Worm (Caenorhabditis elegans) whole organism, early embryonic: ENCODE measurements around the gene srj-13.
"Not testable (repeated sequence)": the region's sequence is repeated elsewhere in the genome, so short reads cannot be mapped to it uniquely, and the experiment has no call there.

ENCODE experiments used
- B0310.2 ChIP-seq: sonication (generic microtip); optimal IDR thresholded peaks from 2 replicates; lab custom pipeline; 2016; ENCODE audit warnings: mild to moderate bottlenecking, missing genetic modification characterization, missing compliant biosample characterization
- F13C5.2 ChIP-seq: sonication (generic microtip); optimal IDR thresholded peaks from 2 replicates; lab custom pipeline; 2017; ENCODE audit warnings: mild to moderate bottlenecking, missing genetic modification characterization, inconsistent platforms, missing compliant biosample characterization
- aly-1 ChIP-seq: sonication (generic microtip); optimal IDR thresholded peaks from 2 replicates; lab custom pipeline; 2016; ENCODE audit warnings: missing genetic modification characterization, missing compliant biosample characterization
- ama-1 ChIP-seq: fragments of 150-350 bp; optimal IDR thresholded peaks from 2 replicates; lab custom pipeline; 2014
- ceh-13 ChIP-seq: fragments of 200-800 bp; sonication (Bioruptor generic); optimal IDR thresholded peaks from 2 replicates; lab custom pipeline; 2018; ENCODE audit warnings: mild to moderate bottlenecking, missing genetic modification characterization, missing compliant biosample characterization
- ceh-36 ChIP-seq: sonication (generic microtip); optimal IDR thresholded peaks from 2 replicates; lab custom pipeline; 2016; ENCODE audit warnings: missing genetic modification characterization, inconsistent platforms, missing compliant biosample characterization
- ets-7 ChIP-seq: sonication (generic microtip); optimal IDR thresholded peaks from 2 replicates; lab custom pipeline; 2016; ENCODE audit warnings: missing genotype, missing genetic modification characterization, missing compliant biosample characterization
- flt-1 ChIP-seq: fragments of 200-800 bp; sonication (Bioruptor generic); IDR thresholded peaks from 2 replicates; pipeline ENCODE4 v1.3.6; 2022; ENCODE audit warnings: missing genetic modification characterization, missing compliant biosample characterization
- hmbx-1 ChIP-seq: sonication (generic microtip); optimal IDR thresholded peaks from 2 replicates; lab custom pipeline; 2016; ENCODE audit warnings: mild to moderate bottlenecking, missing genetic modification characterization, missing compliant biosample characterization
- hmg-4 ChIP-seq: fragments of 200-800 bp; sonication (Bioruptor generic); optimal IDR thresholded peaks from 2 replicates; lab custom pipeline; 2018; ENCODE audit warnings: mild to moderate bottlenecking, missing genetic modification characterization, missing compliant biosample characterization
- pes-1 ChIP-seq: fragments of 200-800 bp; sonication (Bioruptor generic); IDR thresholded peaks from 2 replicates; pipeline ENCODE4 v1.3.6; 2022; ENCODE audit warnings: missing genetic modification reagents, missing genetic modification characterization, missing compliant biosample characterization
- scrt-1 ChIP-seq: fragments of 200-800 bp; sonication (Bioruptor generic); IDR thresholded peaks from 2 replicates; pipeline ENCODE4 v1.3.6; 2022; ENCODE audit warnings: missing genetic modification characterization, missing compliant biosample characterization
- sea-1 ChIP-seq: fragments of 200-800 bp; sonication (Bioruptor generic); conservative IDR thresholded peaks from 2 replicates; pipeline ENCODE4 v1.3.6; 2022; ENCODE audit warnings: missing genetic modification characterization, missing compliant biosample characterization
- tbx-11 ChIP-seq: fragments of 200-800 bp; sonication (Bioruptor generic); IDR thresholded peaks from 2 replicates; pipeline ENCODE4 v1.3.6; 2022; ENCODE audit warnings: missing genetic modification characterization, missing compliant biosample characterization
- tbx-37 ChIP-seq: fragments of 200-800 bp; sonication (Bioruptor generic); conservative IDR thresholded peaks from 2 replicates; pipeline ENCODE4 v1.3.6; 2022; ENCODE audit warnings: missing genetic modification reagents, missing genetic modification characterization, missing compliant biosample characterization
- tra-4 ChIP-seq: sonication (generic microtip); optimal IDR thresholded peaks from 2 replicates; lab custom pipeline; 2017; ENCODE audit warnings: missing genetic modification characterization, missing compliant biosample characterization

Gene srj-13

DNA sequence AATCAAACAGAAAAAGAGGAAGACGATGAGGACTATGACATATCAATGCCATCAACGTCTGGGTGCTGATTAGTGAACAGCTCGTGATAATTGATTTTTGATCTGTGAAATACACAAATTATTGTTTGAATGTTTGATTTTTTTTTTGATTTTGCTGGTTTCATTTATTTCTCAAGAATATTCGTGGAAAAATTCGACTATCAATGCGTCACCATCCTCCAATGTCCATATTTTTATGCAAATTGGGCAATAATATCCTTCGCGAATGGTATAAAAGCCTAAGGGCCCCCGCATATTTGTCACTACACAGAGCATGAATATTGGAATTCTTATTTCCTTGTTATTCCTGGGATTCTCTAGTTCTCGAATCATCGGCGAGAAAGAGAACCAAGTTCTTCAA, 37.4 kb downstream of the srj-13 start, which contains the start of gene try-13:
try-13 (plus strand) TSS at position 301 of the 400 bp plus-strand sequence.
- TF ChIP-seq sea-1 (GFP tag; lab: Robert Waterston, UW) = no peak
- TF ChIP-seq ets-7 (tag; lab: Kevin White, UChicago) = no peak
- no peak for TF ChIP-seq ceh-36 (tag; lab: Kevin White, UChicago)
- no peak for TF ChIP-seq tbx-37 (GFP tag; lab: Robert Waterston, UW)

DNA sequence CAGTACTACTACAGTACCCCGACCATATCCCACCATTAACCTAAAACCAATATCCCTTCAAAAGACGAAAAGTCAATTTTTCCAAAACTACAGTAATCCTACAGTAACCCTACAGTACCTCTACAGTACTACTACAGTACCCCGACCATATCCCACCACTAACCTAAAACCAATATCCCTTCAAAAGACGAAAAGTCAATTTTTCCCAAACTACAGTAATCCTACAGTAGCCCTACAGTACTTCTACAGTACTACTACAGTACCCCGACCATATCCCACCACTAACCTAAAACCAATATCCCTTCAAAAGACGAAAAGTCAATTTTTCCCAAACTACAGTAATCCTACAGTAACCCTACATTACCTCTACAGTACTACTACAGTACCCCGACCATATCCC, 41.0 kb downstream of the srj-13 start:
- peak; percentile 68; the same call in 1 of the 2 replicates for TF ChIP-seq tbx-11 (GFP tag; lab: Robert Waterston, UW)
- peak; percentile 85 for TF ChIP-seq sea-1 (GFP tag; lab: Robert Waterston, UW)
- 0 out of 2 replicates have a peak, but pooled peaks have one; percentile 35 for TF ChIP-seq scrt-1
- peak; percentile 34; the same call in 1 of the 2 replicates for TF ChIP-seq tbx-37 (GFP tag; lab: Robert Waterston, UW)

DNA sequence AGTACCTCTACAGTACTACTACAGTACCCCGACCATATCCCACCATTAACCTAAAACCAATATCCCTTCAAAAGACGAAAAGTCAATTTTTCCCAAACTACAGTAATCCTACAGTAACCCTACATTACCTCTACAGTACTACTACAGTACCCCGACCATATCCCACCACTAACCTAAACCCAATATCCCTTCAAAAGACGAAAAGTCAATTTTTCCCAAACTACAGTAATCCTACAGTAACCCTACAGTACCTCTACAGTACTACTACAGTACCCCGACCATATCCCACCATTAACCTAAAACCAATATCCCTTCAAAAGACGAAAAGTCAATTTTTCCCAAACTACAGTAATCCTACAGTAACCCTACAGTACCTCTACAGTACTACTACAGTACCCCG, 41.9 kb downstream of the srj-13 start, which contains the start of gene nhr-141:
nhr-141 (plus strand) TSS at position 331 of the 400 bp plus-strand sequence.
- TF ChIP-seq hmg-4; sea-1 (GFP tag; lab: Robert Waterston, UW); tbx-11 (GFP tag; lab: Robert Waterston, UW): not testable (repeated sequence)

DNA sequence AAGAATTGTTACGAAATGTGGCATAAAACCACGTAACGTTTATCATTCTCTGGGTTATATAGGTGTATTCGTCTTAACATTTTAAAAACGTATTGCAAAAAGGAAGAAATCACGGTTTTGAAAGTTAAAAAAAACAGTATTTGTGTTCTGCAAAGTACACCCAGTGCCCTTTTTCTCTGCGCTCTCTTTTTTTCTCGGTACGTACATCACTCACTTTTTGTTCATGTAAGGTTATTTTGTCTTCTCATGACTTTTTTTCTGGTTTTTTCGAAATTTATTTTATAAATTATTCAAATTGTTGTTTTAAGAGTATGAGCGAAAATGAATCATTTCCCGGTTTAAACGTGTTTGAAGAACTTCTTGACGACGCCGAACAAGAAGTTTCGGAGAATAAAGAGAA, 44.5 kb downstream of the srj-13 start, which contains the start of gene F25E5.5:
F25E5.5 (plus strand) TSS at position 301 of the 400 bp plus-strand sequence.
- TF ChIP-seq ceh-13 (GFP tag; lab: Kevin White, UChicago) = no peak
- TF ChIP-seq ama-1 (lab: Kevin White, UChicago) = no peak
- no peak for TF ChIP-seq tra-4 (tag; lab: Kevin White, UChicago)
- no peak for TF ChIP-seq sea-1 (GFP tag; lab: Robert Waterston, UW)
- TF ChIP-seq pes-1 (GFP tag; lab: Robert Waterston, UW) = no peak

DNA sequence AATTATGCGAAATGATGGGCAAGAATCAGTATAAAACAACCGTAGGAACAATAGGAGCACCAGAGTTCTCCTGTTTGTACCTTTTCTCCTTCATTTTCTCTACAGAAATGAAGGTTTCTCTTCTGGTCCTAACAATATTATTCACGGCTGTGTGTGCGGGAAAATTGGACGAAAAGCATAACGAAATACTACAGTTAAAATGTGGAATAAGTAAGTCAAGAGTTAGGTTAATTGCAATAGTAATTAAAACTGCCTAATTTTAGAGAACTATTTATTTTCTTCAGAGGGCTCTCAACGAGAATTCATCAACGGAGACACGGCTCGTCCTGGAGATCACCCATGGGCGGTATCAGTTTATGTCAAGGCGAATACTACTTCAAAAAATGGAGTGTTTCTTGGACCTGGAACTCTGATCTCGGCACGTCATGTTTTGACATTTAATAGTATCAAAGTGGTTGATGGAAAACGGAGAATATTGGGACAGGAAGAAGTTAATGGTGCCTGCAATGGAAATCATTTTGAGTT, 46.9 kb downstream of the srj-13 start, which contains the start of gene try-12:
try-12 (plus strand) TSS at position 51 of the 525 bp plus-strand sequence.
- TF ChIP-seq scrt-1 (no peak), tbx-11 (GFP tag; lab: Robert Waterston, UW) (no peak), B0310.2 (tag; lab: Kevin White, UChicago) (no peak), ceh-36 (tag; lab: Kevin White, UChicago) (no peak), F13C5.2 (no peak), pes-1 (GFP tag; lab: Robert Waterston, UW) (no peak), ama-1 (lab: Kevin White, UChicago) (no peak), hmg-4 (no peak), ets-7 (tag; lab: Kevin White, UChicago) (no peak), hmbx-1 (tag; lab: Kevin White, UChicago) (no peak), flt-1 (no peak), sea-1 (GFP tag; lab: Robert Waterston, UW) (no peak), aly-1 (tag; lab: Kevin White, UChicago) (no peak)

DNA sequence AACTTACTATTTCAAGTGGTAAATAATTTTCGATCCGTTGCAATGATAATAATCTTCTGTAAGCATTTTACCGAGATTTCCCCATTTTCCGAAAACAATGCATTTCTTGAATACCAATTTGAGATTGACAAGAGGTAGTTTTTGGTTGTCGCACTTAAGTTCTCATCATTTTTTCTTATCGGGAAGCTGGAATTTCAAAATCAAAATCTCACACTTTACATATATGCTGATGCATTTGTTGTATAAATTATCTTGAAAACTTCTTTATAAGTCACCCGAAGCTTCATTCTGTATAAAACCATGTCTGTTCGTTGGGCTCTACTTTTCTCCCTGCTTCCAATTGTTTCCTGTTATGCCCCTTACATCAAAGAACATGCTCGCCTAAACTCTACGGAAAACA, 49.0 kb downstream of the srj-13 start, which contains the start of gene try-11:
try-11 (plus strand) TSS at position 301 of the 400 bp plus-strand sequence.
- TF ChIP-seq sea-1 (GFP tag; lab: Robert Waterston, UW) (no peak), scrt-1 (no peak), tbx-37 (GFP tag; lab: Robert Waterston, UW) (no peak), ets-7 (tag; lab: Kevin White, UChicago) (no peak), ceh-36 (tag; lab: Kevin White, UChicago) (no peak), aly-1 (tag; lab: Kevin White, UChicago) (no peak), tbx-11 (GFP tag; lab: Robert Waterston, UW) (no peak), hmg-4 (no peak)
